Fruit fly (Drosophila melanogaster) whole organism, wandering third instar larva: ENCODE results near the gene CG32243.
A peak's percentile ranks its signal among the peaks of the same experiment; 100 is the strongest.

ENCODE experiments used
- CG32264 ChIP-seq: fragments of 200-800 bp; sonication (Bioruptor generic); optimal IDR thresholded peaks from 2 replicates; lab custom pipeline; 2016; ENCODE audit warnings: missing biosample characterization, missing genetic modification characterization
- CG9705 ChIP-seq: fragments of 200-800 bp; sonication (Bioruptor generic); optimal IDR thresholded peaks from 2 replicates; lab custom pipeline; 2018; ENCODE audit warnings: missing biosample characterization, mild to moderate bottlenecking, missing genetic modification characterization
- Dfd ChIP-seq: fragments of >200 bp; optimal IDR thresholded peaks from 2 replicates; lab custom pipeline; 2017; ENCODE audit warnings: missing biosample characterization, missing genetic modification characterization
- Dif ChIP-seq: fragments of 200-275, 200-300 bp; sonication (Bioruptor generic); optimal IDR thresholded peaks from 2 replicates; lab custom pipeline; 2018; ENCODE audit warnings: missing biosample characterization, missing genetic modification characterization; ENCODE audit not compliant: partially characterized antibody
- Rel ChIP-seq, 2 experiments: fragments of 200-800 bp; sonication (Bioruptor generic) in 1 of 2; optimal IDR thresholded peaks; 2 replicates in 1 of 2; 3 replicates in 1 of 2; lab custom pipeline; 2016 to 2019; ENCODE audit warnings: mild to moderate bottlenecking in 2 of 2, missing biosample characterization in 2 of 2, missing genetic modification characterization in 2 of 2, moderate library complexity in 1 of 2
- br ChIP-seq: fragments of 200-800 bp; sonication (Bioruptor generic); optimal IDR thresholded peaks from 2 replicates; lab custom pipeline; 2016; ENCODE audit warnings: missing biosample characterization, missing genetic modification characterization
- ey ChIP-seq: fragments of 200-800 bp; sonication (Bioruptor generic); optimal IDR thresholded peaks from 2 replicates; lab custom pipeline; 2016; ENCODE audit warnings: missing biosample characterization, missing genetic modification characterization
- h ChIP-seq: fragments of 200-800 bp; sonication (Bioruptor generic); optimal IDR thresholded peaks from 3 replicates; lab custom pipeline; 2016; ENCODE audit warnings: missing biosample characterization, mild to moderate bottlenecking, missing genetic modification characterization
- lola ChIP-seq: fragments of >200 bp; optimal IDR thresholded peaks from 2 replicates; lab custom pipeline; 2017; ENCODE audit warnings: missing biosample characterization, missing genetic modification characterization
- pan ChIP-seq: fragments of >200 bp; optimal IDR thresholded peaks from 2 replicates; lab custom pipeline; 2017
- psq ChIP-seq: fragments of 200-800 bp; sonication (Bioruptor generic); optimal IDR thresholded peaks from 3 replicates; lab custom pipeline; 2017; ENCODE audit warnings: missing biosample characterization, mild to moderate bottlenecking, missing genetic modification characterization, moderate library complexity
- rgr ChIP-seq: fragments of 200-800 bp; sonication (Bioruptor generic); optimal IDR thresholded peaks from 3 replicates; lab custom pipeline; 2016; ENCODE audit warnings: missing biosample characterization, mild to moderate bottlenecking, missing genetic modification characterization
- woc ChIP-seq: sonication (Bioruptor generic); optimal IDR thresholded peaks from 2 replicates; lab custom pipeline; 2016; ENCODE audit warnings: missing biosample characterization, mild to moderate bottlenecking, missing genetic modification characterization

DNA sequence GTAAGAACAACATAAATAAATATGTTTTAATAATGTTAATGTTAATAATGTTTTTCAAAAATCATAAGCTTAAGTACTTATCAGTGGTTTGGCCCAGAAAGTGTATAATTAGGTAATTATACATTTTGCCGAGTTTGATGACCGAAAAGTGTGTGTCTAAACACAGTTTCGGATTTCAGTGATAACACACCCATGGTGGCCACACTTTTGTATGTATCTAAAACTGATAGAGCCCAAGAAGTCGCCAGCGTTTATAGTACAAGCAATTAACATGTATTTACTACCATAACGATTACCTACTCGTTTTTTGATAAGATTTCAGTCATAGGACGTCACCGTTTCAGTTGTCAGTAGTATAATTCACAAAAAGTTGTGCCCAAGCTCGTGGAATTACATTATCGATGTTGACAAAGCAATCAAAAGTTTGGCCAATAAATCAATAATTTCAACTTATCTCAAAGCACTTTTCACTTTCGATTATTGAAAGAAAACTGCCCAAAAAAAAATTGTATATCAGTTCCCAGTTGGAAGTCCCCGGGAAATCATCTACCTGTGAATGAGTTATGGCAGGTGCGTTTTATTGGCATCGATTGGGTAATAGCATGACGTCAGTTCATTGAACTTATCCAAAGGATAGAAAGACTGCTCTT, 9.2 kb upstream of the CG32243 start:
- TF ChIP-seq CG32264 (GFP tag; lab: Kevin White, UChicago) (no peak), lola (no peak), psq (no peak), Dfd (GFP tag; lab: Kevin White, UChicago) (no peak), CG9705 (GFP tag; lab: Kevin White, UChicago) (no peak), rgr (GFP tag; lab: Kevin White, UChicago) (no peak), Dif (GFP tag; lab: Kevin White, UChicago) (no peak), woc (no peak), br (GFP tag; lab: Kevin White, UChicago) (no peak), pan (lab: Kevin White, UChicago) (no peak), Rel (GFP tag; optimal IDR thresholded peaks at IDR 0.05; lab: Kevin White, UChicago) (no peak), Rel (tag; optimal IDR thresholded peaks at IDR 0.05; lab: Kevin White, UChicago) (peak; percentile 51), ey (GFP tag; lab: Kevin White, UChicago) (no peak), h (GFP tag; lab: Kevin White, UChicago) (no peak)
